Worm (Caenorhabditis elegans) whole organism, young adult: Measurements from ENCODE around the gene B0416.3.
A peak's percentile ranks its signal among the peaks of the same experiment; 100 is the strongest.

Source experiments
- C06A6.2 ChIP-seq: fragments of 200-800 bp; sonication (Bioruptor generic); conservative IDR thresholded peaks from 2 replicates; pipeline ENCODE4 v1.3.6; 2022; ENCODE audit warnings: missing genetic modification characterization, missing compliant biosample characterization
- F52B5.7 ChIP-seq: sonication (generic microtip); optimal IDR thresholded peaks from 2 replicates; lab custom pipeline; 2016; ENCODE audit warnings: mild to moderate bottlenecking, missing genetic modification characterization, missing compliant biosample characterization
- F57A8.1 ChIP-seq: fragments of 200-800 bp; sonication (Bioruptor generic); optimal IDR thresholded peaks from 2 replicates; lab custom pipeline; 2018; ENCODE audit warnings: mild to moderate bottlenecking, missing genetic modification characterization, moderate library complexity, missing compliant biosample characterization
- K11D2.4 ChIP-seq: fragments of 200-800 bp; sonication (Bioruptor generic); IDR thresholded peaks from 2 replicates; pipeline ENCODE4 v1.3.6; 2022; ENCODE audit warnings: missing genetic modification reagents, missing genetic modification characterization, missing compliant biosample characterization
- K12H6.12 ChIP-seq: fragments of 200-800 bp; sonication (Bioruptor generic); optimal IDR thresholded peaks from 2 replicates; lab custom pipeline; 2018; ENCODE audit warnings: mild to moderate bottlenecking, missing genetic modification characterization, missing compliant biosample characterization
- T07F8.4 ChIP-seq: sonication (generic microtip); optimal IDR thresholded peaks from 2 replicates; lab custom pipeline; 2016; ENCODE audit warnings: mild to moderate bottlenecking, missing genetic modification characterization, moderate library complexity, missing compliant biosample characterization
- Y53G8AR.9 ChIP-seq: fragments of 200-800 bp; sonication (Bioruptor generic); conservative IDR thresholded peaks from 2 replicates; pipeline ENCODE4 v1.3.6; 2022; ENCODE audit warnings: missing genetic modification reagents, missing genetic modification characterization, missing compliant biosample characterization
- Y56A3A.18 ChIP-seq: fragments of 200-800 bp; sonication (Bioruptor generic); IDR thresholded peaks from 2 replicates; pipeline ENCODE4 v1.3.6; 2022; ENCODE audit warnings: missing genetic modification reagents, missing genetic modification characterization, missing compliant biosample characterization
- Y79H2A.3 ChIP-seq: fragments of 200-800 bp; sonication (Bioruptor generic); conservative IDR thresholded peaks from 2 replicates; pipeline ENCODE4 v1.3.6; 2022; ENCODE audit warnings: missing genetic modification reagents, missing genetic modification characterization, missing compliant biosample characterization
- atf-7 ChIP-seq: sonication (generic microtip); optimal IDR thresholded peaks from 2 replicates; lab custom pipeline; 2017; ENCODE audit warnings: mild to moderate bottlenecking, missing genetic modification characterization, missing compliant biosample characterization
- bed-1 ChIP-seq: fragments of 200-800 bp; sonication (Bioruptor generic); IDR thresholded peaks from 2 replicates; pipeline ENCODE4 v1.3.6; 2022; ENCODE audit warnings: missing genetic modification reagents, missing genetic modification characterization, missing compliant biosample characterization
- cebp-1 ChIP-seq, 2 experiments: fragments of 200-800 bp in 1 of 2; sonication (Bioruptor generic) in 1 of 2; sonication (generic microtip) in 1 of 2; IDR thresholded peaks in 1 of 2; optimal IDR thresholded peaks in 1 of 2; 2 replicates each; pipeline versions ENCODE4 v1.3.6 to Lab custom; 2017 to 2022; ENCODE audit warnings: missing compliant biosample characterization in 2 of 2, missing genetic modification characterization in 2 of 2, mild to moderate bottlenecking in 1 of 2, missing genetic modification reagents in 1 of 2, moderate library complexity in 1 of 2
- cebp-2 ChIP-seq: fragments of 200-800 bp; sonication (Bioruptor generic); IDR thresholded peaks from 2 replicates; pipeline ENCODE4 v1.3.6; 2022; ENCODE audit warnings: missing genetic modification characterization, missing compliant biosample characterization
- ceh-27 ChIP-seq: fragments of 200-800 bp; sonication (Bioruptor generic); optimal IDR thresholded peaks from 2 replicates; lab custom pipeline; 2018; ENCODE audit warnings: mild to moderate bottlenecking, missing genetic modification characterization, moderate library complexity, missing compliant biosample characterization
- dox-1 ChIP-seq: fragments of 200-800 bp; sonication (Bioruptor generic); IDR thresholded peaks from 2 replicates; pipeline ENCODE4 v1.3.6; 2022; ENCODE audit warnings: missing genetic modification reagents, missing genetic modification characterization, missing compliant biosample characterization
- dpff-1 ChIP-seq: sonication (generic microtip); optimal IDR thresholded peaks from 2 replicates; lab custom pipeline; 2017; ENCODE audit warnings: mild to moderate bottlenecking, missing genetic modification characterization, missing compliant biosample characterization
- ets-4 ChIP-seq: fragments of 200-800 bp; sonication (Bioruptor generic); optimal IDR thresholded peaks from 2 replicates; lab custom pipeline; 2018; ENCODE audit warnings: mild to moderate bottlenecking, missing genetic modification characterization, missing compliant biosample characterization
- gei-17 ChIP-seq: fragments of 200-800 bp; sonication (Bioruptor generic); optimal IDR thresholded peaks from 2 replicates; lab custom pipeline; 2018; ENCODE audit warnings: mild to moderate bottlenecking, missing genetic modification characterization, missing compliant biosample characterization
- him-1 ChIP-seq: sonication (generic microtip); optimal IDR thresholded peaks from 2 replicates; lab custom pipeline; 2016; ENCODE audit warnings: missing genotype, missing genetic modification reagents, missing genetic modification characterization, missing compliant biosample characterization
- hlh-12 ChIP-seq: sonication (generic microtip); optimal IDR thresholded peaks from 2 replicates; lab custom pipeline; 2016; ENCODE audit warnings: missing genetic modification characterization, missing compliant biosample characterization
- hlh-26 ChIP-seq: fragments of 200-800 bp; sonication (Bioruptor generic); conservative IDR thresholded peaks from 2 replicates; pipeline ENCODE4 v1.3.6; 2022; ENCODE audit warnings: missing genetic modification reagents, missing genetic modification characterization, missing compliant biosample characterization
- hmg-1.2 ChIP-seq: fragments of 200-800 bp; sonication (Bioruptor generic); IDR thresholded peaks from 2 replicates; pipeline ENCODE4 v1.3.6; 2022; ENCODE audit warnings: missing genetic modification reagents, missing genetic modification characterization, missing compliant biosample characterization
- hmg-20 ChIP-seq: fragments of 200-800 bp; sonication (Bioruptor generic); IDR thresholded peaks from 2 replicates; pipeline ENCODE4 v1.3.6; 2022; ENCODE audit warnings: missing genetic modification reagents, missing genetic modification characterization, missing compliant biosample characterization
- lag-1 ChIP-seq: fragments of 200-800 bp; sonication (Bioruptor generic); IDR thresholded peaks from 2 replicates; pipeline ENCODE4 v1.3.6; 2022; ENCODE audit warnings: missing genetic modification reagents, missing genetic modification characterization, missing compliant biosample characterization
- lin-26 ChIP-seq: fragments of 200-800 bp; sonication (Bioruptor generic); IDR thresholded peaks from 2 replicates; pipeline ENCODE4 v1.3.6; 2022; ENCODE audit warnings: missing genetic modification reagents, missing genetic modification characterization, missing compliant biosample characterization
- lsy-27 ChIP-seq: sonication (generic microtip); optimal IDR thresholded peaks from 2 replicates; lab custom pipeline; 2017; ENCODE audit warnings: missing genetic modification characterization, mild to moderate bottlenecking, missing compliant biosample characterization, antibody characterized with exemption, missing genotype, borderline replicate concordance; ENCODE audit not compliant: insufficient read depth
- madf-3 ChIP-seq: fragments of 200-800 bp; sonication (Bioruptor generic); IDR thresholded peaks from 2 replicates; pipeline ENCODE4 v1.3.6; 2022; ENCODE audit warnings: missing genetic modification reagents, missing genetic modification characterization, missing compliant biosample characterization
- madf-6 ChIP-seq: fragments of 200-800 bp; sonication (Bioruptor generic); IDR thresholded peaks from 2 replicates; pipeline ENCODE4 v1.3.6; 2022; ENCODE audit warnings: missing genetic modification reagents, missing genetic modification characterization, missing compliant biosample characterization
- madf-8 ChIP-seq: fragments of 200-800 bp; sonication (Bioruptor generic); conservative IDR thresholded peaks from 2 replicates; pipeline ENCODE4 v1.3.6; 2022; ENCODE audit warnings: missing genetic modification reagents, missing genetic modification characterization, missing compliant biosample characterization
- nfya-2 ChIP-seq: fragments of 200-800 bp; sonication (Bioruptor generic); IDR thresholded peaks from 2 replicates; pipeline ENCODE4 v1.3.6; 2022; ENCODE audit warnings: missing genetic modification reagents, missing genetic modification characterization, missing compliant biosample characterization
- nhr-80 ChIP-seq: sonication (generic microtip); optimal IDR thresholded peaks from 2 replicates; lab custom pipeline; 2016; ENCODE audit warnings: missing genetic modification characterization, missing compliant biosample characterization
- nhr-90 ChIP-seq: sonication (generic microtip); optimal IDR thresholded peaks from 2 replicates; lab custom pipeline; 2016; ENCODE audit warnings: missing genotype, mild to moderate bottlenecking, missing genetic modification characterization, missing compliant biosample characterization
- pha-4 ChIP-seq: fragments of 150-350 bp; sonication (generic microtip); optimal IDR thresholded peaks from 2 replicates; lab custom pipeline; 2014; ENCODE audit warnings: missing biosample characterization, missing genetic modification reagents, missing genetic modification characterization
- sptf-2 ChIP-seq: fragments of 200-800 bp; sonication (Bioruptor generic); optimal IDR thresholded peaks from 2 replicates; lab custom pipeline; 2018; ENCODE audit warnings: mild to moderate bottlenecking, missing genetic modification characterization, missing compliant biosample characterization
- tbx-9 ChIP-seq: sonication (generic microtip); optimal IDR thresholded peaks from 2 replicates; lab custom pipeline; 2016; ENCODE audit warnings: borderline replicate concordance, missing genetic modification characterization, inconsistent platforms, missing compliant biosample characterization
- zfh-2 ChIP-seq: fragments of 200-800 bp; sonication (Bioruptor generic); conservative IDR thresholded peaks from 2 replicates; pipeline ENCODE4 v1.3.6; 2022; ENCODE audit warnings: missing genetic modification reagents, missing genetic modification characterization, missing compliant biosample characterization
- ztf-22 ChIP-seq: fragments of 200-800 bp; sonication (Bioruptor generic); optimal IDR thresholded peaks from 2 replicates; lab custom pipeline; 2018; ENCODE audit warnings: mild to moderate bottlenecking, missing genetic modification characterization, moderate library complexity, missing compliant biosample characterization
- ztf-25 ChIP-seq: fragments of 200-800 bp; sonication (Bioruptor generic); IDR thresholded peaks from 2 replicates; pipeline ENCODE4 v1.3.6; 2022; ENCODE audit warnings: missing genetic modification reagents, missing genetic modification characterization, missing compliant biosample characterization
- ztf-26 ChIP-seq: sonication (generic microtip); optimal IDR thresholded peaks from 2 replicates; lab custom pipeline; 2017; ENCODE audit warnings: missing genetic modification characterization, missing compliant biosample characterization

B0416.3 gene

ce11 chrX:9264636-9265035, 26.8 kb upstream of the B0416.3 start (continued):
- TF ChIP-seq lin-26 (no peak), ztf-22 (GFP tag; lab: Kevin White, UChicago) (peak; percentile 16), cebp-1 (GFP tag; IDR thresholded peaks at IDR 0.05; lab: Robert Waterston, UW) (peak; percentile 35; the same call in 1 of the 2 replicates), cebp-1 (tag; optimal IDR thresholded peaks at IDR 0.05; lab: Kevin White, UChicago) (peak; percentile 69), zfh-2 (no peak), Y56A3A.18 (GFP tag; lab: Robert Waterston, UW) (peak; percentile 13; the same call in 1 of the 2 replicates), him-1 (no peak)

- TF ChIP-seq Y79H2A.3 (GFP tag; lab: Robert Waterston, UW) (no peak), nhr-80 (tag; lab: Kevin White, UChicago) (peak; percentile 76), hmg-1.2 (GFP tag; lab: Robert Waterston, UW) (peak; percentile 14; the same call in 1 of the 2 replicates), ztf-25 (GFP tag; lab: Robert Waterston, UW) (no peak), bed-1 (GFP tag; lab: Robert Waterston, UW) (no peak), dox-1 (GFP tag; lab: Robert Waterston, UW) (peak; percentile 46; the same call in 1 of the 2 replicates), madf-6 (no peak)
- TF ChIP-seq, all 124 proteins: peak for 3
These were observed 24.9 kb upstream of the B0416.3 start for ce11 chrX:9266512-9266911.

- no peak for TF ChIP-seq hlh-12 (tag; lab: Kevin White, UChicago)
- TF ChIP-seq nhr-90 (tag; lab: Kevin White, UChicago), result no peak
- no peak for TF ChIP-seq hmg-20 (GFP tag; lab: Robert Waterston, UW)
- no peak for TF ChIP-seq cebp-1 (GFP tag; IDR thresholded peaks at IDR 0.05; lab: Robert Waterston, UW)
- peak; percentile 9 for TF ChIP-seq cebp-1 (tag; optimal IDR thresholded peaks at IDR 0.05; lab: Kevin White, UChicago)
- 0 out of 2 replicates have a peak, but pooled peaks have one; percentile 38 for TF ChIP-seq Y53G8AR.9 (GFP tag; lab: Robert Waterston, UW)
- no peak for TF ChIP-seq ceh-27
- TF ChIP-seq F57A8.1 (GFP tag; lab: Kevin White, UChicago), result no peak
- 0 out of 2 replicates have a peak, but pooled peaks have one; percentile 39 for TF ChIP-seq cebp-2 (GFP tag; lab: Robert Waterston, UW)
- TF ChIP-seq Y56A3A.18 (GFP tag; lab: Robert Waterston, UW), result peak; percentile 55; the same call in 1 of the 2 replicates
- no peak for TF ChIP-seq T07F8.4 (tag; lab: Kevin White, UChicago)
- no peak for TF ChIP-seq hlh-26
- no peak for TF ChIP-seq lsy-27 (tag; lab: Kevin White, UChicago)
- no peak for TF ChIP-seq tbx-9 (tag; lab: Kevin White, UChicago)
- 0 out of 2 replicates have a peak, but pooled peaks have one; percentile 10 for TF ChIP-seq hmg-1.2 (GFP tag; lab: Robert Waterston, UW)
- TF ChIP-seq C06A6.2 (GFP tag; lab: Robert Waterston, UW), result no peak
- TF ChIP-seq, all 124 proteins: peak for 5
These were observed 23.1 kb upstream of the B0416.3 start for ce11 chrX:9268373-9268772.

- no peak for TF ChIP-seq dpff-1 (tag; lab: Kevin White, UChicago)
- no peak for TF ChIP-seq nhr-90 (tag; lab: Kevin White, UChicago)
- no peak for TF ChIP-seq ceh-27
- TF ChIP-seq nfya-2 (GFP tag; lab: Robert Waterston, UW), result no peak
- no peak for TF ChIP-seq K12H6.12 (tag; lab: Kevin White, UChicago)
- no peak for TF ChIP-seq gei-17 (GFP tag; lab: Kevin White, UChicago)
- TF ChIP-seq, all 124 proteins: peak for 0
These were observed 20.7 kb upstream of the B0416.3 start, which contains the start of gene B0416.5 for ce11 chrX:9270753-9271152. TSS of gene B0416.5 (minus strand) at chrX:9270853.

- peak; percentile 30; the same call in 1 of the 2 replicates for TF ChIP-seq hmg-1.2 (GFP tag; lab: Robert Waterston, UW)
- TF ChIP-seq madf-3 (GFP tag; lab: Robert Waterston, UW), result no peak
- peak; percentile 47 for TF ChIP-seq atf-7 (tag; lab: Kevin White, UChicago)
- TF ChIP-seq ets-4 (GFP tag; lab: Kevin White, UChicago), result peak; percentile 51
- no peak for TF ChIP-seq lsy-27 (tag; lab: Kevin White, UChicago)
- peak; percentile 14 for TF ChIP-seq ztf-26 (tag; lab: Kevin White, UChicago)
- no peak for TF ChIP-seq nfya-2 (GFP tag; lab: Robert Waterston, UW)
- no peak for TF ChIP-seq F52B5.7
- no peak for TF ChIP-seq K11D2.4 (GFP tag; lab: Robert Waterston, UW)
- no peak for TF ChIP-seq madf-6
- no peak for TF ChIP-seq pha-4 (tag; lab: Kevin White, UChicago)
- no peak for TF ChIP-seq lag-1 (GFP tag; lab: Robert Waterston, UW)
- TF ChIP-seq cebp-1 (GFP tag; IDR thresholded peaks at IDR 0.05; lab: Robert Waterston, UW), result no peak
- TF ChIP-seq cebp-1 (tag; optimal IDR thresholded peaks at IDR 0.05; lab: Kevin White, UChicago), result no peak
- TF ChIP-seq madf-8 (GFP tag; lab: Robert Waterston, UW), result no peak
- no peak for TF ChIP-seq sptf-2 (GFP tag; lab: Kevin White, UChicago)
These were observed 19.6 kb upstream of the B0416.3 start for ce11 chrX:9271886-9272285.
